Worm (Caenorhabditis elegans): ENCODE data around the gene col-87.

col-87 gene

DNA sequence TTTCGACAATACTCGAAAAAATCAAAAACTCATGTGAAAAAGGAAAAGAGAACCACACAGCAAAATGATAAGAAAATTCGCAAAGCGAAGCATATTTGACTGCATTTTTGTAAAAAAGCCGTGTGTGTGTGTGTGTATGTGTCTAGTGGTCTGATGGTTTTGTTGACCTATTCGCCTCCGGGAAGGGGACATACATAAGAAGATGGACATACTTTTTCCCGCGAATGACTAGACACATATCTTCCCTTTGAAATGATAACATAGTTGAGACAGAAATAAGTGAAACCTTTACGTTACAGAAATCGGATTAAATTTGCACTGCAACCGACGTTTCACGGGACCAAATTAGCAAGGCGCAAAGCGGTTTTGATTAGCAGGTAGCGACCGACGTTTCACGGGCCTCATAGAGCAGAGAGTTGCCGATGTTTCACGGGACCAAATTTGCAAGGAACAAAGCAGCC, 43.0 kb downstream of the col-87 start:
- TF ChIP-seq nfya-2 (GFP tag; IDR thresholded peaks at IDR 0.05) (no peak), egl-44 (GFP tag; IDR thresholded peaks at IDR 0.05) (no peak), B0261.1 (tag; optimal IDR thresholded peaks at IDR 0.05) (no peak), zfh-2 (GFP tag; conservative IDR thresholded peaks at IDR 0.05) (no peak), ceh-91 (GFP tag; IDR thresholded peaks at IDR 0.05) (no peak), F52B5.7 (tag; optimal IDR thresholded peaks at IDR 0.05) (no peak), B0019.2 (GFP tag; conservative IDR thresholded peaks at IDR 0.05) (no peak), nhr-80 (tag; optimal IDR thresholded peaks at IDR 0.05) (peak; percentile 50), egl-18 (GFP tag; IDR thresholded peaks at IDR 0.05) (no peak), egrh-3 (GFP tag; IDR thresholded peaks at IDR 0.05) (no peak), Y67H2A.10 (GFP tag; conservative IDR thresholded peaks at IDR 0.05) (no peak), K12H6.12 (tag; optimal IDR thresholded peaks at IDR 0.05) (no peak), F57A8.1 (GFP tag; optimal IDR thresholded peaks at IDR 0.05) (no peak), somi-1 (GFP tag; optimal IDR thresholded peaks at IDR 0.05) (no peak), athp-1 (tag; optimal IDR thresholded peaks at IDR 0.05) (no peak), lin-35 (GFP tag; optimal IDR thresholded peaks at IDR 0.05) (no peak), snpc-4 (GFP tag; optimal IDR thresholded peaks at IDR 0.05) (no peak), snpc-4 (tag; optimal IDR thresholded peaks at IDR 0.05) (peak in 3 of 4 experiments; percentile 56 to 77 (median 63))

DNA sequence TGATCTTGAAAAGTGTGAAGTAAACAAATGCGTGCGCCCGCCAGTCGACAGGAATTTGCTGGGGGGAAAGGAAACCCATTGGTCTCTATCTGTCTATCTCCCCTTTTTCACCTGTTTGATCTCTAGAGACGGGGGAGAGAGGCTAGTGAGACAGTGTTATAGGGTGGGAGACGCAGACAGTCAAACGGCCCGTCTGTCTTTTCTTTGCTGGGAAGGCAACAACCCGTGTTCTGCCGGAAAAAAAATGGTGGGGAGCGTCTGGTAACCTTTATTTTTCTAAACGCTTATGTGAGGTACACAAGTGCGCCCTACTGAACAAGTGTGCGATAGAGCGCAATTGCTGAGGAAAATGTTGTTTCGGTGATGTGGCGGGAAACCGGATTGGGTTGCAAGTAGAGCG, 44.0 kb downstream of the col-87 start:
- TF ChIP-seq nfya-1 (tag; optimal IDR thresholded peaks at IDR 0.05; ENCODE audit: borderline replicate concordance, insufficient read depth) (no peak), madf-6 (GFP tag; IDR thresholded peaks at IDR 0.05) (peak; percentile 50), somi-1 (GFP tag; optimal IDR thresholded peaks at IDR 0.05) (peak; percentile 75), ceh-91 (GFP tag; IDR thresholded peaks at IDR 0.05) (no peak), ama-1 (optimal IDR thresholded peaks at IDR 0.05) (no peak), ama-1 (GFP tag; optimal IDR thresholded peaks at IDR 0.05) (no peak), K12H6.12 (tag; optimal IDR thresholded peaks at IDR 0.05) (peak; percentile 43), ztf-18 (tag; optimal IDR thresholded peaks at IDR 0.05) (peak; percentile 47), fkh-3 (tag; optimal IDR thresholded peaks at IDR 0.05) (no peak), B0261.1 (tag; optimal IDR thresholded peaks at IDR 0.05) (no peak), Y67H2A.10 (GFP tag; conservative IDR thresholded peaks at IDR 0.05) (no peak), F10E7.11 (tag; optimal IDR thresholded peaks at IDR 0.05) (no peak), snpc-3.4 (tag; optimal IDR thresholded peaks at IDR 0.05) (no peak), egrh-3 (GFP tag; IDR thresholded peaks at IDR 0.05) (peak; percentile 51; the same call in 1 of the 2 replicates), nfyb-1 (GFP tag; IDR thresholded peaks at IDR 0.05) (peak; percentile 69), tbp1 (GFP tag; optimal IDR thresholded peaks at IDR 0.05) (peak; percentile 54), attf-5 (GFP tag; optimal IDR thresholded peaks at IDR 0.05) (peak; percentile 85), lsy-27 (tag; optimal IDR thresholded peaks at IDR 0.05; ENCODE audit: borderline replicate concordance, insufficient read depth) (no peak), sdz-38 (tag; optimal IDR thresholded peaks at IDR 0.05) (no peak), madf-8 (GFP tag; conservative IDR thresholded peaks at IDR 0.05) (no peak), hmg-1.2 (GFP tag; IDR thresholded peaks at IDR 0.05) (peak; percentile 97), xnd-1 (tag; optimal IDR thresholded peaks at IDR 0.05) (no peak), chd-7 (tag; optimal IDR thresholded peaks at IDR 0.05) (peak; percentile 72), pbrm-1 (GFP tag; IDR thresholded peaks at IDR 0.05) (0 out of 2 replicates have a peak, but pooled peaks have one; percentile 39), B0035.1 (tag; optimal IDR thresholded peaks at IDR 0.05) (no peak), gei-17 (GFP tag; optimal IDR thresholded peaks at IDR 0.05) (no peak), C06A6.2 (GFP tag; conservative IDR thresholded peaks at IDR 0.05) (0 out of 2 replicates have a peak, but pooled peaks have one; percentile 33), F39B2.1 (GFP tag; IDR thresholded peaks at IDR 0.05) (no peak), egl-18 (GFP tag; IDR thresholded peaks at IDR 0.05) (no peak), die-1 (tag; optimal IDR thresholded peaks at IDR 0.05) (peak; percentile 37), cebp-1 (GFP tag; IDR thresholded peaks at IDR 0.05) (no peak), cebp-1 (tag; optimal IDR thresholded peaks at IDR 0.05) (peak; percentile 71), ztf-26 (tag; optimal IDR thresholded peaks at IDR 0.05) (peak; percentile 60), him-1 (tag; optimal IDR thresholded peaks at IDR 0.05) (no peak), F22D6.2 (tag; optimal IDR thresholded peaks at IDR 0.05) (no peak), lin-54 (GFP tag; optimal IDR thresholded peaks at IDR 0.05) (peak; percentile 25), atf-7 (tag; optimal IDR thresholded peaks at IDR 0.05) (peak; percentile 48)
